Fruit fly (Drosophila melanogaster): ENCODE results near the gene nom.
A peak's percentile ranks its signal among the peaks of the same experiment; 100 is the strongest.

The nom gene

dm6 chr3R:8746354-8746753, 23.4 kb downstream of the nom start (continued):
- TF ChIP-seq Nf-YA (GFP tag; IDR thresholded peaks at IDR 0.05) (peak; percentile 54), Atf3 (GFP tag; optimal IDR thresholded peaks at IDR 0.05) (no peak), zf30C (GFP tag; optimal IDR thresholded peaks at IDR 0.05) (peak; percentile 24), luna (GFP tag; optimal IDR thresholded peaks at IDR 0.05) (no peak), CG15479 (GFP tag; optimal IDR thresholded peaks at IDR 0.05) (peak; percentile 24), Sry-β (GFP tag; optimal IDR thresholded peaks at IDR 0.05) (no peak), Hmx (GFP tag; optimal IDR thresholded peaks at IDR 0.05) (no peak), Mad (GFP tag; optimal IDR thresholded peaks at IDR 0.05) (peak; percentile 55), Doc3 (GFP tag; IDR thresholded peaks at IDR 0.05; ENCODE audit: partially characterized antibody) (no peak), CG4854 (GFP tag; optimal IDR thresholded peaks at IDR 0.05) (no peak), CG3407 (GFP tag; optimal IDR thresholded peaks at IDR 0.05) (peak; percentile 44), Drgx (GFP tag; IDR thresholded peaks at IDR 0.05) (peak; percentile 81), CG31441 (GFP tag; IDR thresholded peaks at IDR 0.05) (peak; percentile 80), sim (GFP tag; IDR thresholded peaks at IDR 0.05) (peak; percentile 63; the same call in 1 of the 2 replicates), Lpt (GFP tag; optimal IDR thresholded peaks at IDR 0.05) (no peak), Lim3 (GFP tag; IDR thresholded peaks at IDR 0.05) (no peak), HmgZ (tag; optimal IDR thresholded peaks at IDR 0.05) (peak; percentile 1), E2f1 (GFP tag; IDR thresholded peaks at IDR 0.05) (peak; percentile 56; the same call in 1 of the 2 replicates), ac (GFP tag; optimal IDR thresholded peaks at IDR 0.05) (no peak), fru (optimal IDR thresholded peaks at IDR 0.05) (no peak), CG12744 (GFP tag; optimal IDR thresholded peaks at IDR 0.05) (no peak), vnd (GFP tag; IDR thresholded peaks at IDR 0.05; ENCODE audit: partially characterized antibody) (no peak), CG33213 (GFP tag; optimal IDR thresholded peaks at IDR 0.05) (no peak), CG32772 (GFP tag; IDR thresholded peaks at IDR 0.05) (no peak), CTCF (GFP tag; optimal IDR thresholded peaks at IDR 0.05) (no peak), corto (GFP tag; optimal IDR thresholded peaks at IDR 0.05) (no peak), hbn (GFP tag; IDR thresholded peaks at IDR 0.05; ENCODE audit: partially characterized antibody) (no peak), CG11504 (tag; optimal IDR thresholded peaks at IDR 0.05) (peak; percentile 79), Hey (tag; optimal IDR thresholded peaks at IDR 0.05) (no peak), Opbp (GFP tag; IDR thresholded peaks at IDR 0.05; ENCODE audit: partially characterized antibody) (no peak), kay (GFP tag; optimal IDR thresholded peaks at IDR 0.05) (no peak), slou (GFP tag; optimal IDR thresholded peaks at IDR 0.05) (no peak), dmrt99B (tag; optimal IDR thresholded peaks at IDR 0.05) (peak; percentile 76), CG11093 (GFP tag; IDR thresholded peaks at IDR 0.05) (peak; percentile 54; the same call in 2 of the 3 replicates), Pdp1 (GFP tag; optimal IDR thresholded peaks at IDR 0.05) (peak; percentile 22 to 31), peb (GFP tag; IDR thresholded peaks at IDR 0.05) (no peak), Trl (optimal IDR thresholded peaks at IDR 0.05) (no peak), Trl (GFP tag; optimal IDR thresholded peaks at IDR 0.05) (no peak), Scr (GFP tag; IDR thresholded peaks at IDR 0.05; ENCODE audit: partially characterized antibody) (no peak), bab2 (GFP tag; optimal IDR thresholded peaks at IDR 0.05) (peak; percentile 22), tin (GFP tag; optimal IDR thresholded peaks at IDR 0.05) (peak; percentile 64), chinmo (GFP tag; IDR thresholded peaks at IDR 0.05; ENCODE audit: partially characterized antibody) (no peak), Bteb2 (GFP tag; optimal IDR thresholded peaks at IDR 0.05) (no peak), Hand (GFP tag; optimal IDR thresholded peaks at IDR 0.05) (no peak), kah (GFP tag; optimal IDR thresholded peaks at IDR 0.05) (no peak), NK7.1 (GFP tag; optimal IDR thresholded peaks at IDR 0.05) (peak; percentile 23), wor (GFP tag; IDR thresholded peaks at IDR 0.05) (peak; percentile 46; the same call in 1 of the 2 replicates), Hr3 (GFP tag; optimal IDR thresholded peaks at IDR 0.05) (peak; percentile 49)

All from whole organism, embryonic.